Worm (Caenorhabditis elegans): Measurements from ENCODE around the gene sulp-4.

- TF ChIP-seq lin-13 (tag; optimal IDR thresholded peaks at IDR 0.05) (no peak), nhr-12 (tag; optimal IDR thresholded peaks at IDR 0.05) (no peak), unc-39 (tag; optimal IDR thresholded peaks at IDR 0.05) (no peak), nhr-76 (tag; optimal IDR thresholded peaks at IDR 0.05) (no peak), snpc-4 (tag; optimal IDR thresholded peaks at IDR 0.05) (no peak), lsy-2 (tag; optimal IDR thresholded peaks at IDR 0.05) (no peak), ztf-11 (tag; optimal IDR thresholded peaks at IDR 0.05) (no peak)
These were observed 21.4 kb upstream of the sulp-4 start for ce11 chrV:11853723-11854122.

Data from whole organism, mixed stage, embryonic.